Fruit fly (Drosophila melanogaster) Kc167 (cell line): ENCODE results near the gene CG32249.

Source experiments
- Myc ChIP-seq: fragments of >200 bp; optimal IDR thresholded peaks from 2 replicates; lab custom pipeline; 2017; ENCODE audit warnings: missing external identifiers
- Sin3A ChIP-seq: fragments of >200 bp; optimal IDR thresholded peaks from 2 replicates; lab custom pipeline; 2018; ENCODE audit warnings: missing external identifiers
- h ChIP-seq: fragments of >200 bp; optimal IDR thresholded peaks from 3 replicates; lab custom pipeline; 2018; ENCODE audit warnings: missing external identifiers
- insv ChIP-seq: fragments of >200 bp; optimal IDR thresholded peaks from 3 replicates; lab custom pipeline; 2018; ENCODE audit warnings: missing external identifiers
- psq ChIP-seq: fragments of >200 bp; optimal IDR thresholded peaks from 2 replicates; lab custom pipeline; 2017; ENCODE audit warnings: missing external identifiers
- ttk ChIP-seq: sonication (Bioruptor generic); optimal IDR thresholded peaks from 2 replicates; lab custom pipeline; 2017; ENCODE audit warnings: missing external identifiers

CG32249 gene

dm6 chr3L:4510317-4510716 lies 40.5 kb downstream of the CG32249 start:
- TF ChIP-seq Myc (lab: Kevin White, UChicago): no peak
- TF ChIP-seq insv (lab: Kevin White, UChicago): no peak
- TF ChIP-seq Sin3A: no peak
- no peak for TF ChIP-seq ttk (lab: Kevin White, UChicago)
- no peak for TF ChIP-seq h (lab: Kevin White, UChicago)
- no peak for TF ChIP-seq psq

- TF ChIP-seq psq (no peak), Sin3A (no peak), insv (lab: Kevin White, UChicago) (no peak), Myc (lab: Kevin White, UChicago) (no peak), h (lab: Kevin White, UChicago) (no peak), ttk (lab: Kevin White, UChicago) (no peak)
Observed at dm6 chr3L:4516378-4516777, 46.6 kb downstream of the CG32249 start.

- no peak for TF ChIP-seq h (lab: Kevin White, UChicago)
- no peak for TF ChIP-seq psq
- no peak for TF ChIP-seq Myc (lab: Kevin White, UChicago)
- TF ChIP-seq Sin3A: no peak
- TF ChIP-seq ttk (lab: Kevin White, UChicago): no peak
Observed at dm6 chr3L:4519417-4519931, 49.7 kb downstream of the CG32249 start.
